Worm (Caenorhabditis elegans): ENCODE measurements around the gene idpa-2.

The idpa-2 gene

ce11 chrII:8795227-8795626, 2.7 kb upstream of the idpa-2 start:
- TF ChIP-seq dsc-1 (tag; optimal IDR thresholded peaks at IDR 0.05) = peak; percentile 91
- TF ChIP-seq tbx-2 (tag; optimal IDR thresholded peaks at IDR 0.05) = no peak
- TF ChIP-seq fkh-4 (tag; optimal IDR thresholded peaks at IDR 0.05; ENCODE audit: borderline replicate concordance) = peak; percentile 3
- peak; percentile 33 for TF ChIP-seq sox-4 (tag; optimal IDR thresholded peaks at IDR 0.05)
- TF ChIP-seq fkh-10 (GFP tag; optimal IDR thresholded peaks at IDR 0.05) = no peak
- peak; percentile 15 for TF ChIP-seq fkh-8 (tag; optimal IDR thresholded peaks at IDR 0.05)
- TF ChIP-seq nhr-76 (tag; optimal IDR thresholded peaks at IDR 0.05) = no peak
- peak; percentile 50 for TF ChIP-seq nhr-47 (tag; optimal IDR thresholded peaks at IDR 0.05)
- peak; percentile 22 for TF ChIP-seq nhr-71 (tag; optimal IDR thresholded peaks at IDR 0.05)
- TF ChIP-seq nhr-11 (tag; optimal IDR thresholded peaks at IDR 0.05) = peak; percentile 24
- peak; percentile 55 for TF ChIP-seq pax-3 (tag; optimal IDR thresholded peaks at IDR 0.05)

- TF ChIP-seq lsy-2 (tag; optimal IDR thresholded peaks at IDR 0.05) (no peak), blmp-1 (tag; optimal IDR thresholded peaks at IDR 0.05) (no peak), aha-1 (tag; optimal IDR thresholded peaks at IDR 0.05) (no peak), unc-30 (tag; optimal IDR thresholded peaks at IDR 0.05) (no peak), tbx-2 (tag; optimal IDR thresholded peaks at IDR 0.05) (no peak), sup-37 (GFP tag; optimal IDR thresholded peaks at IDR 0.05) (no peak), swsn-7 (tag; optimal IDR thresholded peaks at IDR 0.05) (no peak)
These were observed 1.5 kb upstream of the idpa-2 start, which contains the start of gene F07H5.7 for ce11 chrII:8794072-8794471. F07H5.7 (minus strand) TSS chrII:8794172.

ce11 chrII:8789828-8790558, 2.5 kb downstream of the idpa-2 start, which contains the start of gene F07H5.13:
F07H5.13 (plus strand) TSS chrII:8790557.
- TF ChIP-seq lin-35 (GFP tag; optimal IDR thresholded peaks at IDR 0.05) (no peak), nhr-90 (tag; optimal IDR thresholded peaks at IDR 0.05; ENCODE audit: poor library complexity) (peak; percentile 65), fkh-10 (GFP tag; optimal IDR thresholded peaks at IDR 0.05) (no peak), elt-2 (tag; optimal IDR thresholded peaks at IDR 0.05) (peak; percentile 42), ceh-82 (tag; optimal IDR thresholded peaks at IDR 0.05) (no peak), nhr-20 (tag; optimal IDR thresholded peaks at IDR 0.05) (peak; percentile 23), nhr-77 (tag; optimal IDR thresholded peaks at IDR 0.05) (no peak), Y116A8C.19 (tag; optimal IDR thresholded peaks at IDR 0.05; ENCODE audit: borderline replicate concordance) (no peak), rnt-1 (tag; optimal IDR thresholded peaks at IDR 0.05) (no peak), hlh-17 (GFP tag; optimal IDR thresholded peaks at IDR 0.05; ENCODE audit: borderline replicate concordance) (no peak), ztf-4 (tag; optimal IDR thresholded peaks at IDR 0.05) (peak; percentile 81), lin-13 (GFP tag; optimal IDR thresholded peaks at IDR 0.05) (peak; percentile 19), mef-2 (tag; optimal IDR thresholded peaks at IDR 0.05) (no peak), vab-15 (tag; optimal IDR thresholded peaks at IDR 0.05) (no peak), C34B4.2 (tag; optimal IDR thresholded peaks at IDR 0.05) (no peak), egl-13 (tag; optimal IDR thresholded peaks at IDR 0.05) (no peak), sptf-1 (tag; optimal IDR thresholded peaks at IDR 0.05) (no peak), aha-1 (tag; optimal IDR thresholded peaks at IDR 0.05) (no peak), ets-5 (GFP tag; IDR thresholded peaks at IDR 0.05) (no peak), nhr-12 (tag; optimal IDR thresholded peaks at IDR 0.05) (no peak), nhr-11 (tag; optimal IDR thresholded peaks at IDR 0.05) (no peak), nhr-237 (tag; optimal IDR thresholded peaks at IDR 0.05) (no peak), mdl-1 (tag; optimal IDR thresholded peaks at IDR 0.05) (no peak), lir-3 (tag; optimal IDR thresholded peaks at IDR 0.05; ENCODE audit: poor library complexity) (no peak), nhr-28 (tag; optimal IDR thresholded peaks at IDR 0.05) (no peak), ama-1 (optimal IDR thresholded peaks at IDR 0.05) (peak; percentile 88), dpl-1 (GFP tag; optimal IDR thresholded peaks at IDR 0.05) (no peak), unc-98 (GFP tag; IDR thresholded peaks at IDR 0.05) (no peak), nhr-84 (tag; optimal IDR thresholded peaks at IDR 0.05) (no peak), sup-37 (GFP tag; optimal IDR thresholded peaks at IDR 0.05) (no peak), nhr-19 (GFP tag; conservative IDR thresholded peaks at IDR 0.05) (no peak; the same call in 1 of the 2 replicates), ceh-88 (GFP tag; IDR thresholded peaks at IDR 0.05) (no peak), C04F5.9 (tag; optimal IDR thresholded peaks at IDR 0.05) (no peak), fkh-8 (tag; optimal IDR thresholded peaks at IDR 0.05) (no peak), grh-1 (GFP tag; IDR thresholded peaks at IDR 0.05) (no peak), tlp-1 (tag; optimal IDR thresholded peaks at IDR 0.05) (no peak), lsy-2 (tag; optimal IDR thresholded peaks at IDR 0.05) (peak; percentile 35 to 38)
